Worm (Caenorhabditis elegans): ENCODE results near the gene nspb-7.

ce11 chrII:14580549-14580948, 2.4 kb downstream of the nspb-7 start, which contains the start of the genes nspb-8 and nspb-9:
- no peak for TF ChIP-seq tbx-11 (GFP tag; IDR thresholded peaks at IDR 0.05)
- no peak for TF ChIP-seq ceh-36 (tag; optimal IDR thresholded peaks at IDR 0.05)
- no peak for TF ChIP-seq aly-1 (tag; optimal IDR thresholded peaks at IDR 0.05)
